Worm (Caenorhabditis elegans) whole organism, L3 larva: ENCODE results near the gene cyn-10.

Experiments used
- egl-27 ChIP-seq: sonication (generic microtip); optimal IDR thresholded peaks from 4 replicates; lab custom pipeline; 2017; ENCODE audit warnings: missing biosample characterization, missing genetic modification reagents, missing genetic modification characterization
- nfya-1 ChIP-seq: sonication (generic microtip); optimal IDR thresholded peaks from 2 replicates; lab custom pipeline; 2017; ENCODE audit warnings: missing genetic modification characterization, mild to moderate bottlenecking, missing compliant biosample characterization, antibody characterized with exemption, moderate library complexity; ENCODE audit not compliant: insufficient read depth
- nhr-76 ChIP-seq: fragments of 150-350 bp; sonication (generic microtip); optimal IDR thresholded peaks from 5 replicates; lab custom pipeline; 2014; ENCODE audit warnings: missing biosample characterization, missing genetic modification characterization

- TF ChIP-seq nhr-76 (tag; lab: Kevin White, UChicago) = no peak
- no peak for TF ChIP-seq egl-27 (tag; lab: Kevin White, UChicago)
- no peak for TF ChIP-seq nfya-1 (tag; lab: Kevin White, UChicago)
Measured at ce11 chrII:6934729-6935128, 21.6 kb upstream of the cyn-10 start.
